Fruit fly (Drosophila melanogaster): Measurements from ENCODE around the gene raptor.
A peak's percentile ranks its signal among the peaks of the same experiment; 100 is the strongest.

raptor gene

DNA sequence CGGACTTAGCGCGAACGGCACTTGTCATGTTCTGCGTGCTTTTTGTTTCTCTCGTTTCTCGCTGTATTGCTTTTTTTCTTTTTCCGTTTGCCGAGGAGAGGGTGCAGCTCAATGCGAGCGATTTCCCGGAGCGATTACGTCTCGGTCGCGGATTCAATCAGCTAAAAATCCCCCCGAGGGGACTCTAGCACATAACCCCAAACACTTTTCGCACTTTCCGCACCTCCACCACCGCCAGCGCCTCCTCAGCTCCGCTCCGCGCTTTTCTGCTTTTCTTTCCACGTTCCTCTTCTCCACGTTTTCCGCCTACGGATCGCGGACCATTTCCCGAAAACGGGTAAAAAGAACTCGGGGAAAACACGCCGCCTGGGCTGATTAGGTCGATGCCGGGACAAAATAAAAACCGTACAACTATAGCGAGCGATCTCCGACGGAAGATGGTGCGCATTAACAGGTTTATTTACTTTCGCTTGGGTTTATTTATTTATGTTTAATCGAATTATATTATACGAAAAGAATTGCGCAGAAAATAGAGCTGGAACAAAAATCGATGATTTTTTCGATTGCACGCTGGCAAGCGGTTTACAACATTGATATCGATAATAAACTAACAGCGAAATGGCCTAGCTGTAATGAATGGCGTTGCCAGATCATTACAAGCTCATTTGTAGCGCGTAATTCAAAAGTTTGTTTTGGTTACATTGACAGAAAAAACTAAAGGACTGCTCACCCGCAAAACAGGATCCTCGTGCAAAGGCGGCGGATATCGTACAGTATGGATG, at the start of gene raptor:
Gene raptor (minus strand): TSS at position 523 of the 782 bp plus-strand sequence.
- no peak for TF ChIP-seq noc (tag; optimal IDR thresholded peaks at IDR 0.05)

- TF ChIP-seq noc (tag; optimal IDR thresholded peaks at IDR 0.05), result no peak
These were observed 19.9 kb upstream of the raptor start for dm6 chrX:6109872-6110271.

- TF ChIP-seq noc (tag; optimal IDR thresholded peaks at IDR 0.05), result no peak
These were observed 14.7 kb upstream of the raptor start for dm6 chrX:6104724-6105123.

- TF ChIP-seq noc (tag; optimal IDR thresholded peaks at IDR 0.05), result peak; percentile 23
These were observed 7.6 kb upstream of the raptor start for dm6 chrX:6097578-6097977.

dm6 chrX:6094599-6094998, 4.6 kb upstream of the raptor start:
- no peak for TF ChIP-seq noc (tag; optimal IDR thresholded peaks at IDR 0.05)

- no peak for TF ChIP-seq noc (tag; optimal IDR thresholded peaks at IDR 0.05)
These were observed 4.1 kb upstream of the raptor start for dm6 chrX:6094078-6094477.

DNA sequence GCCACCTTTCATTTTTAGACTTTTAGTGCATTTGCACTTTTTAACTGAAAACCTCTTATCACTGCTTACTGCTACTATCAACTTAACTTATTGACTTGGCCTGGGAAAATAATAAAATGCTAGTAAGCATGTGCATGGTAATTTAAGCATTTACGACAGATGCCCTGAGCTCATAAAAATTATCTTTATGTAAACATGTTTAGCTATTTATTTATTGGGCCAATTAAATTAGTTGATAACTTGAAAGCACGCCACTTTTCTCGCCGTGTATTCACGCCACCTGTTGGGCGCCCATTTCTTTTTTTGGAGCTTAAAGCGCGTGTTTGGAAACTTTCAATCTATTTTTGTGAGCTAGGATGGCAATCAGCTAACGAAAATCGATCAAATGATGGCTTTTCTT, 2.2 kb upstream of the raptor start:
- TF ChIP-seq noc (tag; optimal IDR thresholded peaks at IDR 0.05), result no peak

- peak; percentile 45 for TF ChIP-seq noc (tag; optimal IDR thresholded peaks at IDR 0.05)
These were observed 1.0 kb upstream of the raptor start, which contains the start of the genes Nep1 and Mipp2 for dm6 chrX:6090809-6091667. Gene Nep1, plus strand, starts transcription at chrX:6091205. Gene Mipp2, minus strand, starts transcription at chrX:6091471.

DNA sequence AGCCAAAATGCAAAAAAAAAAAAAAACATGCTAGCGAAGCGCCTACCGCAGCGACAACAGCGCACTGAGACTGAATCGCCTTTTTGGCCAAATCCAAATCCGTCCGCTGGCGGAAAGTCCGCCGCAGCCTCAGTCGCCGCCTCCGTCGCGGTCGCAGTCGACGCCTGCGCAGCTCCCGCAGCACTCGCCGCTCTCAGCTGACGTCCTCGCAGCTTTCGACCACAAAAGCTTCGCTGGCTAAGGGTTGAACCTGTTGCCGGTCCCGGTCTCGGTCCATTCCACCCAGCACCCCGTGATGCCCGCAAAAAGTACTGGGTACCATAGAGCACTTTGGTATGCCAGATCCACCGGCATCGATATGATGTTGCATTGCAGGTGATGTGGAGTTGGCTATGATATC, 8.7 kb downstream of the raptor start, which contains the start of gene CG4660:
Gene CG4660 (minus strand): TSS at position 77 of the 400 bp plus-strand sequence.
- TF ChIP-seq noc (tag; optimal IDR thresholded peaks at IDR 0.05), result no peak

DNA sequence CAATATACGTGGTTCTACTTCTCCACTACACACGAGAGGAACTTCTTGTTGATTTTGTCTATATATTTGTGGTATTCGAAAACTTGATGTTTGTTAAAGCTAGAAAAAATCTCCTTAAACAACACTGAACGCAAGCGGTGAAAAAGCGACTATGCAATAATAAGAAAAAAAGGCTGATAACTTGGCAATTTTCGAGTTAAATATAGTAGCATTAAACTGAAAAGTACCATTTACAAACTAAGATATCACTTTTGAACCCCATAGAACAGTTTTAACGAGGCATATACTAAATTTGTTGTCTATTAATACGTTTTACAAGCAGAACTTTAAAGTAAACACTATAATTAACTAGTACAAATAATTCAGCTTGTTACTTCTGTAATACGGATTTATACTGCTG, 12.3 kb downstream of the raptor start, which contains the start of gene CG4666:
Gene CG4666 (minus strand): TSS at position 101 of the 400 bp plus-strand sequence.
- no peak for TF ChIP-seq noc (tag; optimal IDR thresholded peaks at IDR 0.05)

DNA sequence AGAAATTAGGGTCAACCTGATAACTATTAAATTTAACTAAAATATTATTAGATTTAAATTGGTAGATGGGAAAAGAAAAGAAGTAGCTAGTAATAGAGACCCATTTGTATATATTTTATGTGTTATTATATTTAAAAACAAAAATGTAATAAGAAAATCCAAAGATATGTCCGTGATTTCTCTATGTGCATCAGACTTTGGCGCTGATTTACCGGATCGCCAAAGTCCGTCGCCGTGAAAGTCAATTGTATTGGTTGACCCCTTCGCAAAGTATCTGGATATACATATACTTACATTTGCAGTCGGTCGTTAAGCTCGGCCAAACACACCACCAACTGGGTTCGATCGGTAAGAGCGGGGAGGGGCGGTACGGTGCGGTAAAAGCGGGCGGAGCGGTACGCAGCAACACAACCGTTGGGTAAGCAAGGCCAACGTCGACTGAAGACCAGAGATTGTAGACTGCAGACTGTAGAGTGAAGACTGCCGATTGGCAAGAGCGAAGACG, 12.9 kb downstream of the raptor start:
- peak; percentile 23 for TF ChIP-seq noc (tag; optimal IDR thresholded peaks at IDR 0.05)

- no peak for TF ChIP-seq noc (tag; optimal IDR thresholded peaks at IDR 0.05)
These were observed 14.4 kb downstream of the raptor start for dm6 chrX:6075586-6075985.

dm6 chrX:6074845-6075244, 15.2 kb downstream of the raptor start, which contains the start of gene Tsp5D:
Gene Tsp5D, minus strand, starts transcription at chrX:6074857.
- peak; percentile 16 for TF ChIP-seq noc (tag; optimal IDR thresholded peaks at IDR 0.05)

DNA sequence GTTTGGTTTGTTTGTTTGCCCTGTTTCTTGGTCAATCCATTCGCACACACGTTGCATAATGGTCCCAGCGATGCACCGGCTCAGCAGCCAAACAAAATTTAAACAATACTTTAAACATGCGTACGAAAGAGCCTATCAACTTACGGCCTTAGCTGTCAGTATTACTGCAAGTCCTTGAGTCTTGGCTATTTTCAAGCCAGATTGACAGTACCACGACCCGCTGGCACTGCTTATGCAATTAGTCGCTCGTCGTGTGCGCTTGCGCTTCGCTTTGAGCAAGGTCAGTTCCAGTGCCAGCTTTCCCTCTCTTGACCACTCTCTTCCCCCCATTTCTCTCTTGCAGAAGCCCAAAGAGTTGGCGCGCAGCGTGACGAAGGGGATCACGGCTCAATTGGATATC, 21.3 kb downstream of the raptor start:
- TF ChIP-seq noc (tag; optimal IDR thresholded peaks at IDR 0.05), result no peak

DNA sequence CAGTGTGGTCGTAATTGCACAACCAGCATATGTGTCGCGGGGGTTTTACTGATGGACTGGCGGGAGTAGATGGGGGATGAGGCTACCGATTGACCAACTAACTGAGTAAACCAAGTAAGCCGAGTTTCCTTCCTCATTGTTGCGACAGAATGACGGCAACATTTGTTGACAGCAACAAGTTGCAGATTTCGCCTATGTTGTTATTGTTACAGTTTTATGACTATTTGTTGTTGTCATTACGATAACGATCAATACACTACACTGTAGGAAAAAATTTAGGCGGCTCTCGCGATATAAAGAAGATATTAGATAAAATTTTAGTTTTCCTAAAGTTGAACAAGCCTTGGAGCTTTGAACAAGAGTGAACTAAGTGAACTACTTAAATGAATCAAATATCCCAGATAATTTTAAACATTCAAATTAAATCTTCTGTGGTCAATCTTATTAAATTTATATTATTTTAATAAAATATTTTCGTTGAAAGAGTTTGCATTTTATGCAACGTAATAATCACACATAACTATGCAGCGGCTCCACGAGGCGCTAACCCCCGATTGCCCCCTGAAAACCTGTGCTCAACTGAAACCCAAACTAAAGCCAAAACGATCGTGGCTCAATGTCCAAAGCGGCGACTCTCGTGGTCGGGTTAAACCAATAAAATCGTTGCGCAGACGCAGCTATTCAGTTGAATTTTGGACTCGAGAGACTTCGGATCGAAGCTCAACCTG, 22.6 kb downstream of the raptor start, which contains the start of gene CG5928:
Gene CG5928 (plus strand): TSS at position 678 of the 728 bp plus-strand sequence.
- no peak for TF ChIP-seq noc (tag; optimal IDR thresholded peaks at IDR 0.05)
